Worm (Caenorhabditis elegans) whole organism, late embryonic: ENCODE results near the gene srm-3.

Experiments
- F13H6.1 ChIP-seq: sonication (generic microtip); optimal IDR thresholded peaks from 2 replicates; lab custom pipeline; 2016; ENCODE audit warnings: missing genetic modification characterization, missing compliant biosample characterization
- ceh-30 ChIP-seq: fragments of 150-350 bp; optimal IDR thresholded peaks from 2 replicates; lab custom pipeline; 2014; ENCODE audit warnings: missing biosample characterization, missing genetic modification characterization
- dve-1 ChIP-seq: sonication (generic microtip); optimal IDR thresholded peaks from 2 replicates; lab custom pipeline; 2017; ENCODE audit warnings: antibody characterized with exemption, mild to moderate bottlenecking, missing genetic modification characterization, missing compliant biosample characterization
- fkh-10 ChIP-seq: fragments of 150-350 bp; optimal IDR thresholded peaks from 2 replicates; lab custom pipeline; 2014; ENCODE audit warnings: missing biosample characterization, missing genetic modification reagents, missing genetic modification characterization
- hlh-30 ChIP-seq: sonication (generic microtip); optimal IDR thresholded peaks from 2 replicates; lab custom pipeline; 2017; ENCODE audit warnings: antibody characterized with exemption, missing genetic modification characterization, missing compliant biosample characterization; ENCODE audit not compliant: insufficient read depth
- mec-3 ChIP-seq: sonication (generic microtip); optimal IDR thresholded peaks from 2 replicates; lab custom pipeline; 2016; ENCODE audit warnings: borderline replicate concordance, missing genetic modification characterization, missing compliant biosample characterization
- pqm-1 ChIP-seq: sonication (generic microtip); optimal IDR thresholded peaks from 2 replicates; lab custom pipeline; 2016; ENCODE audit warnings: missing genetic modification characterization, missing compliant biosample characterization
- tbx-7 ChIP-seq: sonication (generic microtip); optimal IDR thresholded peaks from 2 replicates; lab custom pipeline; 2016; ENCODE audit warnings: missing genotype, missing genetic modification characterization, missing compliant biosample characterization
- unc-42 ChIP-seq: sonication (generic microtip); optimal IDR thresholded peaks from 2 replicates; lab custom pipeline; 2016; ENCODE audit warnings: missing genotype, missing genetic modification characterization, missing compliant biosample characterization

DNA sequence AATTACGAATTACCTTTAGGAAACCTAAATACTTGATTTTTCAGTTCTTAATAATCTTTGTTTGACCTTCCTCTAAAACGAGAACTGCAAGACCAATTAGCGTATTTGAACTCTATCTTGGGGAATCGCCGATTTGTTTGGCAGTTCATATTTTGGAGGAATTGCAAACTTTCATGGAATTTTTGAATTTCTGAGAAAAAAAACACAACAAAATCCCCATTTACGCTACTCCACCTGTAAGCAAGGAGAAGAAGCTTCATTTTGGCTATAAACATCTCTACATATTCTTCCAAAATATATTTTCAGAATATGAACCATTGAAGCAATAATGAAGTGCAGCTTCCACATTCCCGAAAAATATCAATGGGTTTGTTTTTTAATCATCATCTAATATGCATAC is 44.1 kb downstream of the srm-3 start, which contains the start of gene twk-9:
- TF ChIP-seq unc-42 (tag; lab: Kevin White, UChicago) (no peak), F13H6.1 (tag; lab: Kevin White, UChicago) (no peak), tbx-7 (tag; lab: Kevin White, UChicago) (no peak), ceh-30 (tag; lab: Kevin White, UChicago) (no peak), pqm-1 (tag; lab: Kevin White, UChicago) (no peak), mec-3 (tag; lab: Kevin White, UChicago) (no peak), dve-1 (tag; lab: Kevin White, UChicago) (no peak), hlh-30 (tag; lab: Kevin White, UChicago) (no peak), fkh-10 (GFP tag; lab: Kevin White, UChicago) (no peak)
